Worm (Caenorhabditis elegans) whole organism, L4 larva: ENCODE measurements around the gene B0361.14.

Experiments
- F37D6.2 ChIP-seq: sonication (generic microtip); optimal IDR thresholded peaks from 2 replicates; lab custom pipeline; 2016; ENCODE audit warnings: mild to moderate bottlenecking, missing genetic modification characterization, missing compliant biosample characterization
- T26A8.4 ChIP-seq: fragments of 200-800 bp; sonication (Bioruptor generic); IDR thresholded peaks from 2 replicates; pipeline ENCODE4 v1.3.6; 2022; ENCODE audit warnings: missing genetic modification characterization, missing compliant biosample characterization
- Y48G9A.11 ChIP-seq: fragments of 200-800 bp; sonication (Bioruptor generic); IDR thresholded peaks from 2 replicates; pipeline ENCODE4 v1.3.6; 2022; ENCODE audit warnings: missing genetic modification reagents, missing genetic modification characterization, missing compliant biosample characterization
- Y75B8A.6 ChIP-seq: fragments of 200-800 bp; sonication (Bioruptor generic); IDR thresholded peaks from 2 replicates; pipeline ENCODE4 v1.3.6; 2022; ENCODE audit warnings: missing genetic modification reagents, missing genetic modification characterization, missing compliant biosample characterization
- aly-2 ChIP-seq: sonication (generic microtip); optimal IDR thresholded peaks from 2 replicates; lab custom pipeline; 2018; ENCODE audit warnings: missing biosample characterization, missing genetic modification characterization
- arid-1 ChIP-seq: fragments of 200-800 bp; sonication (Bioruptor generic); conservative IDR thresholded peaks from 2 replicates; pipeline ENCODE4 v1.3.6; 2022; ENCODE audit warnings: missing genetic modification reagents, missing genetic modification characterization, missing compliant biosample characterization
- ceh-20 ChIP-seq: fragments of 200-800 bp; sonication (Bioruptor generic); IDR thresholded peaks from 2 replicates; pipeline ENCODE4 v1.3.6; 2022; ENCODE audit warnings: missing genetic modification reagents, missing genetic modification characterization, missing compliant biosample characterization
- ceh-82 ChIP-seq: sonication (generic microtip); optimal IDR thresholded peaks from 2 replicates; lab custom pipeline; 2017; ENCODE audit warnings: missing biosample characterization, missing genetic modification characterization
- ces-1 ChIP-seq: fragments of 150-350 bp; sonication (generic microtip); optimal IDR thresholded peaks from 4 replicates; lab custom pipeline; 2014; ENCODE audit warnings: missing biosample characterization, missing genetic modification reagents, missing genetic modification characterization
- daf-16 ChIP-seq, 3 experiments: sonication (generic microtip); optimal IDR thresholded peaks; 2 replicates each; lab custom pipeline; 2016 to 2017; ENCODE audit warnings: missing genetic modification characterization in 3 of 3, missing genetic modification reagents in 3 of 3, mild to moderate bottlenecking in 2 of 3, missing compliant biosample characterization in 2 of 3, missing biosample characterization in 1 of 3, moderate library complexity in 1 of 3
- dmd-6 ChIP-seq: fragments of 200-800 bp; sonication (Bioruptor generic); IDR thresholded peaks from 2 replicates; pipeline ENCODE4 v1.3.6; 2022; ENCODE audit warnings: missing genetic modification reagents, missing genetic modification characterization, missing compliant biosample characterization
- dpl-1 ChIP-seq: fragments of 150-350 bp; optimal IDR thresholded peaks from 2 replicates; lab custom pipeline; 2014; ENCODE audit warnings: missing biosample characterization, missing genetic modification reagents, missing genetic modification characterization
- dve-1 ChIP-seq: sonication (generic microtip); optimal IDR thresholded peaks from 2 replicates; lab custom pipeline; 2017; ENCODE audit warnings: antibody characterized with exemption, mild to moderate bottlenecking, missing genetic modification characterization, missing compliant biosample characterization; ENCODE audit not compliant: insufficient read depth
- hif-1 ChIP-seq, 2 experiments: sonication (generic microtip); optimal IDR thresholded peaks; 2 replicates each; lab custom pipeline; 2016 to 2017; ENCODE audit warnings: missing compliant biosample characterization in 2 of 2, missing genetic modification characterization in 2 of 2, missing genetic modification reagents in 2 of 2, missing genotype in 2 of 2, mild to moderate bottlenecking in 1 of 2
- hlh-30 ChIP-seq: sonication (generic microtip); optimal IDR thresholded peaks from 2 replicates; lab custom pipeline; 2017; ENCODE audit warnings: antibody characterized with exemption, mild to moderate bottlenecking, missing genetic modification characterization, missing compliant biosample characterization; ENCODE audit not compliant: insufficient read depth
- lsy-2 ChIP-seq, 2 experiments: fragments of 150-350 bp in 1 of 2; sonication (generic microtip) in 1 of 2; optimal IDR thresholded peaks; 2 replicates each; lab custom pipeline; 2014 to 2017; ENCODE audit warnings: missing biosample characterization in 2 of 2, missing genetic modification characterization in 2 of 2
- mdl-1 ChIP-seq, 2 experiments: fragments of 150-350 bp in 1 of 2; sonication (generic microtip) in 1 of 2; optimal IDR thresholded peaks; 2 replicates each; lab custom pipeline; 2014 to 2017; ENCODE audit warnings: missing biosample characterization in 2 of 2, missing genetic modification characterization in 2 of 2
- mdt-29 ChIP-seq: fragments of 200-800 bp; sonication (Bioruptor generic); IDR thresholded peaks from 2 replicates; pipeline ENCODE4 v1.3.6; 2022; ENCODE audit warnings: missing genetic modification reagents, missing genetic modification characterization, missing compliant biosample characterization
- mep-1 ChIP-seq: fragments of 150-350 bp; sonication (generic microtip); optimal IDR thresholded peaks from 3 replicates; lab custom pipeline; 2014; ENCODE audit warnings: missing biosample characterization, missing genetic modification characterization
- mes-2 ChIP-seq: sonication (generic microtip); optimal IDR thresholded peaks from 2 replicates; lab custom pipeline; 2016; ENCODE audit warnings: missing genotype, mild to moderate bottlenecking, missing genetic modification characterization, missing compliant biosample characterization; ENCODE audit not compliant: poor library complexity, severe bottlenecking
- nhr-28 ChIP-seq: fragments of 150-350 bp; optimal IDR thresholded peaks from 2 replicates; lab custom pipeline; 2014; ENCODE audit warnings: missing biosample characterization, missing genetic modification characterization
- nhr-42 ChIP-seq: fragments of 200-800 bp; sonication (Bioruptor generic); IDR thresholded peaks from 2 replicates; pipeline ENCODE4 v1.3.6; 2022; ENCODE audit warnings: missing genetic modification characterization, missing compliant biosample characterization
- nhr-6 ChIP-seq: fragments of 150-350 bp; optimal IDR thresholded peaks from 2 replicates; lab custom pipeline; 2014; ENCODE audit warnings: missing biosample characterization, missing genetic modification characterization
- nhr-77 ChIP-seq: fragments of 150-350 bp; optimal IDR thresholded peaks from 2 replicates; lab custom pipeline; 2014; ENCODE audit warnings: missing biosample characterization, missing genetic modification characterization
- pha-4 ChIP-seq, 2 experiments: fragments of 150-350 bp in 1 of 2; fragments of 200-800 bp in 1 of 2; sonication (Bioruptor generic) in 1 of 2; IDR thresholded peaks in 1 of 2; optimal IDR thresholded peaks in 1 of 2; 2 replicates each; pipeline versions ENCODE4 v1.3.6 to Lab custom; 2014 to 2022; ENCODE audit warnings: missing genetic modification characterization in 2 of 2, missing genetic modification reagents in 2 of 2, missing biosample characterization in 1 of 2, missing compliant biosample characterization in 1 of 2
- rbr-2 ChIP-seq: sonication (generic microtip); optimal IDR thresholded peaks from 2 replicates; lab custom pipeline; 2016; ENCODE audit warnings: missing genotype, missing genetic modification characterization, missing compliant biosample characterization
- skn-1 ChIP-seq: fragments of 150-350 bp; optimal IDR thresholded peaks from 2 replicates; lab custom pipeline; 2014; ENCODE audit warnings: missing biosample characterization, missing genetic modification characterization
- tra-1 ChIP-seq: fragments of 200-800 bp; sonication (Bioruptor generic); IDR thresholded peaks from 2 replicates; pipeline ENCODE4 v1.3.6; 2022; ENCODE audit warnings: missing genetic modification reagents, missing genetic modification characterization, missing compliant biosample characterization
- unc-130 ChIP-seq: sonication (generic microtip); optimal IDR thresholded peaks from 2 replicates; lab custom pipeline; 2016; ENCODE audit warnings: missing genetic modification reagents, missing genetic modification characterization, missing compliant biosample characterization
- unc-62 ChIP-seq, 3 experiments: fragments of 150-350 bp in 1 of 3; sonication (generic microtip); optimal IDR thresholded peaks in 2 of 3; peaks in 1 of 3; 1 replicate in 1 of 3; 2 replicates in 2 of 3; lab custom pipeline; 2014 to 2017; ENCODE audit warnings: missing biosample characterization in 3 of 3, missing genetic modification characterization in 3 of 3, missing genetic modification reagents in 3 of 3, missing genotype in 1 of 3
- ztf-7 ChIP-seq: fragments of 150-350 bp; optimal IDR thresholded peaks from 2 replicates; lab custom pipeline; 2014; ENCODE audit warnings: missing biosample characterization, missing genetic modification characterization

The B0361.14 gene

DNA sequence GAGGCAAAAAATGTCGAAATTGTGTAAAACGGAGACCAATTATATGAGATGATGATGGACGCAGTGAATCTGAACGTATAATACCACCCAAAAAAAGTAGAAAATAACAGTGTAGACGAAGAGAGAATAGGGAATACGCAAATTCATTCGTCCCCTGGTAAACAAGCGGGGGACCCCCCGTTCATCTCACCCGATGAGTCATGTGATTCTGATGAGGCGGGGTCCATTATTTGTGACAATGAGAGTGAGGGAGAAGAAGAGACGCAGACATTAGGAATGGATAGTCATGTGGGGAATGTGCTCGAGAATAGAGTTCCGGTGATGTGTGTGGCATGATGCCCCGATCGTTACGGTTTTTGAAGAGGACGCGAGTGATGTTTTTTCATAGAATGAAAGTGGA is 27.2 kb downstream of the B0361.14 start (continued):
- TF ChIP-seq ceh-20 (GFP tag; lab: Robert Waterston, UW), result no peak
- no peak for TF ChIP-seq unc-130
- peak; percentile 18 for TF ChIP-seq dpl-1 (GFP tag; lab: Kevin White, UChicago)
- TF ChIP-seq unc-62 (GFP tag; optimal IDR thresholded peaks at IDR 0.05 in 1 of 2; lab: Kevin White, UChicago), result peak in 1 of 2 experiments; percentile 11
- no peak for TF ChIP-seq unc-62 (tag; optimal IDR thresholded peaks at IDR 0.05; lab: Kevin White, UChicago)
- no peak for TF ChIP-seq Y75B8A.6 (GFP tag; lab: Robert Waterston, UW)
- peak; percentile 62 for TF ChIP-seq mes-2 (tag; lab: Kevin White, UChicago)
- no peak for TF ChIP-seq pha-4 (GFP tag; IDR thresholded peaks at IDR 0.05; lab: Robert Waterston, UW)
- TF ChIP-seq pha-4 (tag; optimal IDR thresholded peaks at IDR 0.05; lab: Kevin White, UChicago), result peak; percentile 87
- peak; percentile 41; the same call in 1 of the 2 replicates for TF ChIP-seq arid-1 (GFP tag; lab: Robert Waterston, UW)
- TF ChIP-seq nhr-6 (tag; lab: Kevin White, UChicago), result peak; percentile 78
- peak; percentile 5 to 68 for TF ChIP-seq lsy-2 (tag; optimal IDR thresholded peaks at IDR 0.05; lab: Kevin White, UChicago)
- TF ChIP-seq daf-16 (GFP tag; optimal IDR thresholded peaks at IDR 0.05; lab: Kevin White, UChicago), result no peak
- peak; percentile 21 for TF ChIP-seq daf-16 (tag; optimal IDR thresholded peaks at IDR 0.05; lab: Kevin White, UChicago)
- peak in 1 of 2 experiments; percentile 30 for TF ChIP-seq hif-1 (tag; optimal IDR thresholded peaks at IDR 0.05; lab: Kevin White, UChicago)
- TF ChIP-seq tra-1, result peak; percentile 71; the same call in 1 of the 2 replicates
- TF ChIP-seq rbr-2 (tag; lab: Kevin White, UChicago), result peak; percentile 51
- peak; percentile 54 for TF ChIP-seq dve-1
- TF ChIP-seq mdl-1 (tag; optimal IDR thresholded peaks at IDR 0.05; lab: Kevin White, UChicago), result peak in 1 of 2 experiments; percentile 84
- TF ChIP-seq hlh-30 (tag; lab: Kevin White, UChicago), result peak; percentile 97
- no peak for TF ChIP-seq ceh-82 (tag; lab: Kevin White, UChicago)
- peak; percentile 26 for TF ChIP-seq ztf-7 (tag; lab: Kevin White, UChicago)
- TF ChIP-seq T26A8.4 (GFP tag; lab: Robert Waterston, UW), result no peak
- TF ChIP-seq, all 104 proteins: peak for 25

ce11 chrIII:7271083-7271482 is 28.2 kb downstream of the B0361.14 start:
- TF ChIP-seq nhr-42 (GFP tag; lab: Robert Waterston, UW), result no peak
- peak; percentile 23 for TF ChIP-seq hlh-30 (tag; lab: Kevin White, UChicago)
- TF ChIP-seq mep-1 (tag; lab: Kevin White, UChicago), result peak; percentile 39
- TF ChIP-seq nhr-6 (tag; lab: Kevin White, UChicago), result peak; percentile 7
- peak; percentile 35; the same call in 1 of the 2 replicates for TF ChIP-seq dmd-6 (GFP tag; lab: Robert Waterston, UW)
- TF ChIP-seq daf-16 (GFP tag; optimal IDR thresholded peaks at IDR 0.05; lab: Kevin White, UChicago), result no peak
- peak; percentile 40 for TF ChIP-seq daf-16 (tag; optimal IDR thresholded peaks at IDR 0.05; lab: Kevin White, UChicago)
- TF ChIP-seq nhr-28, result peak; percentile 54
- no peak for TF ChIP-seq mes-2 (tag; lab: Kevin White, UChicago)

DNA sequence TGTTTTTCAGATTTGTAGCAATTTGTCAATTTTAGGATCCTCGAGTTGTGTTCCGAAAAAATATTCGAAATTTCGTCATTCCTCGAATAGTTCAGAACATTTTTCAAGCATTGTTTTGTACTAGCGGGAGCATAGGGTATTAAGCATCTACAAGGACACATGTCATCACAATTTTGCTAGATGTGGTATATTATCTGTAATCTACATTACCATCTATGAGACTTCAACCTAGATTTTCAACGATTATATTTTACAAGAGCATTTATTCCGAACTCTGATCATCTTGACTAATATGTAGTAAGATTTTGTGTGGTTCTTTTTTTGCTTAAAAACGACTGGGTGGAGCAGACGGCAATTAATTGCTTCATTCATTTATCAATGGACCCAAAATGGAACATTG is 36.3 kb downstream of the B0361.14 start:
- TF ChIP-seq aly-2 (tag; lab: Kevin White, UChicago) (no peak), skn-1 (no peak), hlh-30 (tag; lab: Kevin White, UChicago) (no peak), nhr-77 (tag; lab: Kevin White, UChicago) (no peak), unc-62 (GFP tag; optimal IDR thresholded peaks at IDR 0.05 in 1 of 2; lab: Kevin White, UChicago) (peak in 1 of 2 experiments; percentile 92), unc-62 (tag; optimal IDR thresholded peaks at IDR 0.05; lab: Kevin White, UChicago) (no peak), F37D6.2 (tag; lab: Kevin White, UChicago) (no peak)
- TF ChIP-seq, all 104 proteins: peak for 1

DNA sequence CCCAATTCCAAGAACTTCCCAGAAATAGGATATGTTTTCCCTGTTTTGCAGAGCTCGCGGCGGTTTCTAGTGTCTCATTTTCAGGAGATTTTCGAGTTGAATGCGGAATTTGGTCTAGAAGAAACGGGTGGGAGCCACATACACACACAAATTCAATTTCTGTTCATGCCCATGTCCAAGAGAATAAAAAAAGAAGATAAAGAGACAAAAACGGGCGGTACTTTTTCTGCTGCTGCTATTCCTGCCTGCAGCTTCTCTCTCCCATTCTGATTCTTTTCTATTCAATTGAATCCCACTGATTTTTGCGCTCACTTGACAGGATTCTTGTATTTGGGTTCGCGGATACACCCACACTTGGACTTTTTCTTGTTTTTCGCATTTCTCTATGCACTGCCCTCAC is 36.7 kb downstream of the B0361.14 start:
- no peak for TF ChIP-seq T26A8.4 (GFP tag; lab: Robert Waterston, UW)
- no peak for TF ChIP-seq unc-62 (GFP tag; optimal IDR thresholded peaks at IDR 0.05 in 1 of 2; lab: Kevin White, UChicago)
- TF ChIP-seq unc-62 (tag; optimal IDR thresholded peaks at IDR 0.05; lab: Kevin White, UChicago), result no peak
- TF ChIP-seq Y48G9A.11 (GFP tag; lab: Robert Waterston, UW), result no peak
- TF ChIP-seq mdt-29 (GFP tag; lab: Robert Waterston, UW), result no peak
- peak; percentile 31 for TF ChIP-seq ces-1
